Fruit fly (Drosophila melanogaster) whole organism, wandering third instar larva: ENCODE measurements around the gene eIF2gamma.

Source experiments
- Abd-B ChIP-seq: fragments of >200 bp; optimal IDR thresholded peaks from 2 replicates; lab custom pipeline; 2017; ENCODE audit warnings: missing biosample characterization, missing genetic modification characterization
- CG32264 ChIP-seq: fragments of 200-800 bp; sonication (Bioruptor generic); optimal IDR thresholded peaks from 2 replicates; lab custom pipeline; 2016; ENCODE audit warnings: missing biosample characterization, missing genetic modification characterization
- CG9705 ChIP-seq: fragments of 200-800 bp; sonication (Bioruptor generic); optimal IDR thresholded peaks from 2 replicates; lab custom pipeline; 2018; ENCODE audit warnings: missing biosample characterization, mild to moderate bottlenecking, missing genetic modification characterization
- CrebA ChIP-seq: fragments of 200-800 bp; sonication (Bioruptor generic); optimal IDR thresholded peaks from 2 replicates; lab custom pipeline; 2016; ENCODE audit warnings: missing biosample characterization, mild to moderate bottlenecking, missing genetic modification characterization, borderline replicate concordance
- Dfd ChIP-seq: fragments of >200 bp; optimal IDR thresholded peaks from 2 replicates; lab custom pipeline; 2017; ENCODE audit warnings: missing biosample characterization, missing genetic modification characterization
- Dif ChIP-seq: fragments of 200-275, 200-300 bp; sonication (Bioruptor generic); optimal IDR thresholded peaks from 2 replicates; lab custom pipeline; 2018; ENCODE audit warnings: missing biosample characterization, missing genetic modification characterization; ENCODE audit not compliant: partially characterized antibody
- GATAd ChIP-seq: sonication (Bioruptor generic); optimal IDR thresholded peaks from 2 replicates; lab custom pipeline; 2016; ENCODE audit warnings: missing biosample characterization, missing genetic modification characterization
- HLH106 ChIP-seq: fragments of 200-800 bp; optimal IDR thresholded peaks from 3 replicates; lab custom pipeline; 2019; ENCODE audit warnings: missing biosample characterization, mild to moderate bottlenecking, missing genetic modification characterization, moderate library complexity
- Hnf4 ChIP-seq: fragments of 200-800 bp; sonication (Bioruptor generic); optimal IDR thresholded peaks from 2 replicates; lab custom pipeline; 2016; ENCODE audit warnings: missing biosample characterization, mild to moderate bottlenecking, missing genetic modification characterization
- Hr78 ChIP-seq: fragments of >200 bp; optimal IDR thresholded peaks from 2 replicates; lab custom pipeline; 2017; ENCODE audit warnings: missing biosample characterization, missing genetic modification characterization
- Hr83 ChIP-seq: fragments of 200-300 bp; sonication (Bioruptor generic); optimal IDR thresholded peaks from 2 replicates; lab custom pipeline; 2016; ENCODE audit warnings: missing biosample characterization, mild to moderate bottlenecking, missing genetic modification characterization, moderate library complexity; ENCODE audit not compliant: poor library complexity, severe bottlenecking
- Jra ChIP-seq: sonication (Bioruptor generic); optimal IDR thresholded peaks from 2 replicates; lab custom pipeline; 2016; ENCODE audit warnings: missing biosample characterization, missing genetic modification characterization
- Mio ChIP-seq: sonication (Bioruptor generic); optimal IDR thresholded peaks from 2 replicates; lab custom pipeline; 2016; ENCODE audit warnings: missing biosample characterization, missing genetic modification characterization
- Myc ChIP-seq: fragments of >200 bp; optimal IDR thresholded peaks from 2 replicates; lab custom pipeline; 2017
- N ChIP-seq: fragments of >200 bp; optimal IDR thresholded peaks from 2 replicates; lab custom pipeline; 2018; ENCODE audit warnings: missing biosample characterization, missing external identifiers, missing genetic modification characterization
- OdsH ChIP-seq: fragments of 200-800 bp; sonication (Bioruptor generic); optimal IDR thresholded peaks from 2 replicates; lab custom pipeline; 2016; ENCODE audit warnings: missing biosample characterization, mild to moderate bottlenecking, missing genetic modification characterization
- Rel ChIP-seq, 2 experiments: fragments of 200-800 bp; sonication (Bioruptor generic) in 1 of 2; optimal IDR thresholded peaks; 2 replicates in 1 of 2; 3 replicates in 1 of 2; lab custom pipeline; 2016 to 2019; ENCODE audit warnings: mild to moderate bottlenecking in 2 of 2, missing biosample characterization in 2 of 2, missing genetic modification characterization in 2 of 2, moderate library complexity in 1 of 2
- Sp1 ChIP-seq: fragments of 200-800 bp; sonication (Bioruptor generic); optimal IDR thresholded peaks from 3 replicates; lab custom pipeline; 2019; ENCODE audit warnings: missing biosample characterization, mild to moderate bottlenecking, missing genetic modification characterization, moderate library complexity
- Vsx2 ChIP-seq: fragments of 200-300, 225-300 bp; sonication (Bioruptor generic); optimal IDR thresholded peaks from 2 replicates; lab custom pipeline; 2018; ENCODE audit warnings: missing biosample characterization, missing genetic modification characterization; ENCODE audit not compliant: partially characterized antibody
- br ChIP-seq: fragments of 200-800 bp; sonication (Bioruptor generic); optimal IDR thresholded peaks from 2 replicates; lab custom pipeline; 2016; ENCODE audit warnings: missing biosample characterization, missing genetic modification characterization
- brk ChIP-seq: fragments of 200-800 bp; sonication (Bioruptor generic); optimal IDR thresholded peaks from 2 replicates; lab custom pipeline; 2016; ENCODE audit warnings: missing biosample characterization, mild to moderate bottlenecking, missing genetic modification characterization
- dl ChIP-seq, 2 experiments: fragments of 175-275, 200-275 bp in 1 of 2; fragments of 200-275 bp in 1 of 2; sonication (Bioruptor generic); optimal IDR thresholded peaks; lab custom pipeline; 2018; ENCODE audit warnings: mild to moderate bottlenecking in 2 of 2, missing biosample characterization in 2 of 2, missing genetic modification characterization in 2 of 2, moderate library complexity in 2 of 2; ENCODE audit not compliant: partially characterized antibody in 2 of 2, insufficient read depth in 1 of 2
- dmrt93B ChIP-seq: fragments of 200-800 bp; sonication (Bioruptor generic); optimal IDR thresholded peaks from 2 replicates; lab custom pipeline; 2018; ENCODE audit warnings: missing biosample characterization, mild to moderate bottlenecking, missing genetic modification characterization
- dsf ChIP-seq: sonication (Bioruptor generic); optimal IDR thresholded peaks from 2 replicates; lab custom pipeline; 2016; ENCODE audit warnings: missing biosample characterization, missing genetic modification characterization, borderline replicate concordance
- ey ChIP-seq: fragments of 200-800 bp; sonication (Bioruptor generic); optimal IDR thresholded peaks from 2 replicates; lab custom pipeline; 2016; ENCODE audit warnings: missing biosample characterization, missing genetic modification characterization
- foxo ChIP-seq, 2 experiments: fragments of 200-800 bp; sonication (Bioruptor generic); optimal IDR thresholded peaks; 2 replicates in 1 of 2; 3 replicates in 1 of 2; lab custom pipeline; 2016 to 2017; ENCODE audit warnings: missing biosample characterization in 2 of 2, missing genetic modification characterization in 2 of 2
- fru ChIP-seq: fragments of 200-800 bp; sonication (Bioruptor generic); optimal IDR thresholded peaks from 3 replicates; lab custom pipeline; 2016; ENCODE audit warnings: missing biosample characterization, mild to moderate bottlenecking, missing genetic modification characterization
- h ChIP-seq: fragments of 200-800 bp; sonication (Bioruptor generic); optimal IDR thresholded peaks from 3 replicates; lab custom pipeline; 2016; ENCODE audit warnings: missing biosample characterization, mild to moderate bottlenecking, missing genetic modification characterization
- jim ChIP-seq: fragments of 175-275, 200-325 bp; sonication (Bioruptor generic); optimal IDR thresholded peaks from 2 replicates; lab custom pipeline; 2016; ENCODE audit warnings: missing biosample characterization, mild to moderate bottlenecking, missing genetic modification characterization
- lola ChIP-seq: fragments of >200 bp; optimal IDR thresholded peaks from 2 replicates; lab custom pipeline; 2017; ENCODE audit warnings: missing biosample characterization, missing genetic modification characterization
- pan ChIP-seq: fragments of >200 bp; optimal IDR thresholded peaks from 2 replicates; lab custom pipeline; 2017
- psq ChIP-seq: fragments of 200-800 bp; sonication (Bioruptor generic); optimal IDR thresholded peaks from 3 replicates; lab custom pipeline; 2017; ENCODE audit warnings: missing biosample characterization, mild to moderate bottlenecking, missing genetic modification characterization, moderate library complexity
- rgr ChIP-seq: fragments of 200-800 bp; sonication (Bioruptor generic); optimal IDR thresholded peaks from 3 replicates; lab custom pipeline; 2016; ENCODE audit warnings: missing biosample characterization, mild to moderate bottlenecking, missing genetic modification characterization
- sage ChIP-seq: fragments of 200-800 bp; sonication (Bioruptor generic); optimal IDR thresholded peaks from 2 replicates; lab custom pipeline; 2016; ENCODE audit warnings: missing biosample characterization, mild to moderate bottlenecking, missing genetic modification characterization
- sv ChIP-seq: fragments of 200-800 bp; sonication (Bioruptor generic); optimal IDR thresholded peaks from 3 replicates; lab custom pipeline; 2016; ENCODE audit warnings: missing biosample characterization, missing genetic modification characterization
- tai ChIP-seq: sonication (Bioruptor generic); optimal IDR thresholded peaks from 2 replicates; lab custom pipeline; 2016; ENCODE audit warnings: missing biosample characterization, missing genetic modification characterization
- usp ChIP-seq: fragments of >200 bp; optimal IDR thresholded peaks from 2 replicates; lab custom pipeline; 2017; ENCODE audit warnings: missing biosample characterization, missing genetic modification characterization
- woc ChIP-seq: sonication (Bioruptor generic); optimal IDR thresholded peaks from 2 replicates; lab custom pipeline; 2016; ENCODE audit warnings: missing biosample characterization, mild to moderate bottlenecking, missing genetic modification characterization

eIF2gamma gene

dm6 chr3R:15213362-15213989, 49.8 kb downstream of the eIF2gamma start, which contains the start of the genes CG6654 and CG4210:
CG6654 (minus strand) TSS chr3R:15213658.
CG4210 (plus strand) TSS chr3R:15213974.
- TF ChIP-seq lola (GFP tag; lab: Kevin White, UChicago) (no peak), Vsx2 (no peak), Rel (GFP tag; optimal IDR thresholded peaks at IDR 0.05; lab: Kevin White, UChicago) (no peak), Rel (tag; optimal IDR thresholded peaks at IDR 0.05; lab: Kevin White, UChicago) (peak; percentile 54), woc (GFP tag; lab: Kevin White, UChicago) (peak; percentile 71), h (no peak), CG9705 (GFP tag; lab: Kevin White, UChicago) (peak; percentile 28), Sp1 (GFP tag; lab: Kevin White, UChicago) (peak; percentile 27), HLH106 (tag; lab: Kevin White, UChicago) (peak; percentile 69)

- TF ChIP-seq h = no peak
- no peak for TF ChIP-seq Dif (GFP tag; lab: Kevin White, UChicago)
- no peak for TF ChIP-seq tai (GFP tag; lab: Kevin White, UChicago)
- peak; percentile 72 for TF ChIP-seq Hr83
- TF ChIP-seq N = no peak
- TF ChIP-seq dmrt93B (GFP tag; lab: Kevin White, UChicago) = no peak
- TF ChIP-seq Dfd (GFP tag; lab: Kevin White, UChicago) = no peak
- peak; percentile 82 for TF ChIP-seq woc (GFP tag; lab: Kevin White, UChicago)
- TF ChIP-seq sv (GFP tag; lab: Kevin White, UChicago) = no peak
- no peak for TF ChIP-seq sage
- no peak for TF ChIP-seq usp (GFP tag; lab: Kevin White, UChicago)
- TF ChIP-seq CG9705 (GFP tag; lab: Kevin White, UChicago) = peak; percentile 61
- TF ChIP-seq br = no peak
- TF ChIP-seq ey (GFP tag; lab: Kevin White, UChicago) = peak; percentile 47
- TF ChIP-seq lola (GFP tag; lab: Kevin White, UChicago) = no peak
- TF ChIP-seq psq (GFP tag; lab: Kevin White, UChicago) = peak; percentile 15
- TF ChIP-seq dl (GFP tag; optimal IDR thresholded peaks at IDR 0.05; lab: Kevin White, UChicago; ENCODE audit: insufficient read depth in 1 of 2, partially characterized antibody in 2 of 2) = no peak
- no peak for TF ChIP-seq Jra
- TF ChIP-seq Mio (GFP tag; lab: Kevin White, UChicago) = no peak
- TF ChIP-seq pan (lab: Kevin White, UChicago) = no peak
- no peak for TF ChIP-seq dsf
- no peak for TF ChIP-seq Vsx2
- no peak for TF ChIP-seq CrebA
- TF ChIP-seq HLH106 (tag; lab: Kevin White, UChicago) = peak; percentile 74
- TF ChIP-seq fru (GFP tag; lab: Kevin White, UChicago) = no peak
- TF ChIP-seq Abd-B (GFP tag; lab: Kevin White, UChicago) = no peak
- peak; percentile 64 for TF ChIP-seq rgr (GFP tag; lab: Kevin White, UChicago)
- no peak for TF ChIP-seq Hnf4 (GFP tag; lab: Kevin White, UChicago)
- TF ChIP-seq Rel (GFP tag; optimal IDR thresholded peaks at IDR 0.05; lab: Kevin White, UChicago) = no peak
- peak; percentile 7 for TF ChIP-seq Rel (tag; optimal IDR thresholded peaks at IDR 0.05; lab: Kevin White, UChicago)
- TF ChIP-seq CG32264 = no peak
- no peak for TF ChIP-seq brk (GFP tag; lab: Kevin White, UChicago)
- peak in 1 of 2 experiments; percentile 81 for TF ChIP-seq foxo (GFP tag; optimal IDR thresholded peaks at IDR 0.05; lab: Kevin White, UChicago)
- TF ChIP-seq Myc (lab: Kevin White, UChicago) = peak; percentile 67
- no peak for TF ChIP-seq GATAd (GFP tag; lab: Kevin White, UChicago)
- TF ChIP-seq Sp1 (GFP tag; lab: Kevin White, UChicago) = peak; percentile 56
- no peak for TF ChIP-seq jim
- TF ChIP-seq OdsH (GFP tag; lab: Kevin White, UChicago) = peak; percentile 18
- no peak for TF ChIP-seq Hr78 (GFP tag; lab: Kevin White, UChicago)
Measured at dm6 chr3R:15208712-15209499, 54.4 kb downstream of the eIF2gamma start, which contains the start of the genes Spn88Eb and Mau2. Spn88Eb (minus strand) TSS chr3R:15208762. Mau2 (plus strand) TSS chr3R:15209204.
